Worm (Caenorhabditis elegans): ENCODE data around the gene aakb-2.

ce11 chrIII:11207825-11208224 lies 29.1 kb upstream of the aakb-2 start:
- TF ChIP-seq mdl-1 (tag; optimal IDR thresholded peaks at IDR 0.05), result no peak
- TF ChIP-seq skn-1 (tag; optimal IDR thresholded peaks at IDR 0.05), result no peak
- TF ChIP-seq snpc-4 (tag; optimal IDR thresholded peaks at IDR 0.05), result no peak
- TF ChIP-seq ceh-16 (tag; optimal IDR thresholded peaks at IDR 0.05), result no peak
- TF ChIP-seq ceh-28 (tag; optimal IDR thresholded peaks at IDR 0.05), result no peak
- no peak for TF ChIP-seq lin-15B (tag; optimal IDR thresholded peaks at IDR 0.05)
- no peak for TF ChIP-seq nhr-76 (tag; optimal IDR thresholded peaks at IDR 0.05)
- no peak for TF ChIP-seq ama-1 (optimal IDR thresholded peaks at IDR 0.05)
- TF ChIP-seq nhr-237 (tag; optimal IDR thresholded peaks at IDR 0.05), result no peak
- TF ChIP-seq fkh-10 (GFP tag; optimal IDR thresholded peaks at IDR 0.05), result no peak
